Worm (Caenorhabditis elegans): ENCODE results near the gene acl-4.
A peak's percentile ranks its signal among the peaks of the same experiment; 100 is the strongest.

The acl-4 gene

DNA sequence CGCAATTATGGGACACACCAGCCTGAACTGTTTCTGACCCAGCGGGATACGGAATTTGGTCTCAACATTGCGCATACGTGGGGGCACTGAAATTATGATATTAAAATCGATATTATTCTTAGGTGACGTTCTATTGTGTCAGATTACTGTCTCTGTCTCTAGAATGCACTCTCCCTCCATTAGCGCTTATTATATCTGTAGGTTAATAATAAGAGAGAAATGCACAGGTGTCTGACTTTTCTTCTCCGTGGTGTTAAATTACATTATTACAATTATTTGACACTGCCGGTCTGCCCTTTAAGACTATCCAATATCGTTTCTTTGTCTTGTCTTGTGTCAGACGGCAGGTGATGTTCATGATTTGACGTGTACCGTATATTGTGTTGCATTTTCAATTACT is 27.6 kb downstream of the acl-4 start:
- no peak for TF ChIP-seq blmp-1 (tag; optimal IDR thresholded peaks at IDR 0.05)
- TF ChIP-seq unc-39 (tag; optimal IDR thresholded peaks at IDR 0.05): peak; percentile 91
- no peak for TF ChIP-seq ztf-11 (tag; optimal IDR thresholded peaks at IDR 0.05)
- TF ChIP-seq tbx-8 (GFP tag; optimal IDR thresholded peaks at IDR 0.05): no peak
- TF ChIP-seq ceh-39 (tag; optimal IDR thresholded peaks at IDR 0.05): peak; percentile 10
- peak; percentile 71 for TF ChIP-seq nhr-2 (tag; optimal IDR thresholded peaks at IDR 0.05)

DNA sequence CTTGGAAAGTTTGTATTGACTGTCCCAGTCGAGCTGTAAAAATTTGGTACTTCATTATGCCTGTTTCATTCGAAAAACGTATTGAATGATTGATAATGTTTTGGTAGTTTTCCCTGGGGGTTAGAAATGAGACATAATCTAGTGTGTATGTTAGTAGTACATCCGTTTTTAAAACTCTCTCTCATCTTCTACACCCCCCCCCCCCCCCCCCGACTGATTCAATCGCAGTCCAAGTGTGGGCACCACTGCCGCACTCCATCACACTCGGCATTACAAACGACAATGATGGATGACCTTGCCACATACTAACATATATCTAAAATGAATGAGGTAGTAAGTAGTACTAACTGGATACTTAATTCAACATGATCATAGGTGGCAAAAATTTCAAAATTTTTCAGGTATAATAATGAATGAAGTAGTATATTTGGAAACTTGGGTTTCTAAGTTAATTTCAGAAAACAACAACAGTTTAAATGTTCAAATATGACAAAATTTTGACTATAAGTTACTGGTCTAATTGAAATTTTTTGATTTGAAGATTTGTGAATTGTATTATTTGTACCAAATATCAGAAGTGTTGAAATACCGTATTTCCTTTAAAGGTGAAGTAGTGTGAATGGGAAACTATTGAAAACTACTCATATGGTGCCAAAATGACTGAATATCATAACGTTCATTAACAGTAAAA is 28.7 kb downstream of the acl-4 start:
- TF ChIP-seq bed-3 (GFP tag; optimal IDR thresholded peaks at IDR 0.05) (no peak), lin-32 (GFP tag; optimal IDR thresholded peaks at IDR 0.05) (no peak), M03D4.4 (tag; optimal IDR thresholded peaks at IDR 0.05) (peak; percentile 25), pha-4 (tag; optimal IDR thresholded peaks at IDR 0.05) (no peak), mep-1 (tag; optimal IDR thresholded peaks at IDR 0.05) (no peak), sptf-1 (tag; optimal IDR thresholded peaks at IDR 0.05) (peak; percentile 57), ces-1 (GFP tag; optimal IDR thresholded peaks at IDR 0.05) (peak; percentile 15), blmp-1 (tag; optimal IDR thresholded peaks at IDR 0.05) (no peak), mab-5 (tag; optimal IDR thresholded peaks at IDR 0.05) (no peak)

DNA sequence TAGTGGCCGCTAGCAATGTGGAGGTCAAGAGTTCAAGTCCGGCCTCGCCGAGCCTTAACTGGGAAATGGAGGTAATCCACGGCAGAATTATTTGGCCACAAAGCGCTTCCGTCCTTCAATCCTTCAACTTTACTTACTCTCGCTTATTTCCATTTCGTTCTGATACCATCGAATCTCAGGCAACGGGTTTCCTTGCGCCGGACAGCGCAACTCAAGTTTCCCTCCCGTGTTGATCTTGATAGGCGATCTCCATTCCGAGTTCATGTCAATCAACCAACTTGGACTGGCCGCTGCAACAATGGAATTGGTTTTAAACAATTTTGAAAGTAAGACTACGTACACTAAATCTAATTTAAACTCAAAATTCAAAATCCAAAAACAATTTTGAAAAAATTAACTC is 29.4 kb downstream of the acl-4 start:
- TF ChIP-seq sem-2 (GFP tag; optimal IDR thresholded peaks at IDR 0.05) (no peak), elt-1 (tag; optimal IDR thresholded peaks at IDR 0.05; ENCODE audit: borderline replicate concordance, insufficient read depth) (peak; percentile 41), hlh-1 (tag; optimal IDR thresholded peaks at IDR 0.05) (no peak), unc-120 (tag; optimal IDR thresholded peaks at IDR 0.05; ENCODE audit: poor library complexity, severe bottlenecking) (no peak), zip-8 (tag; optimal IDR thresholded peaks at IDR 0.05) (no peak), unc-39 (tag; optimal IDR thresholded peaks at IDR 0.05) (no peak)

DNA sequence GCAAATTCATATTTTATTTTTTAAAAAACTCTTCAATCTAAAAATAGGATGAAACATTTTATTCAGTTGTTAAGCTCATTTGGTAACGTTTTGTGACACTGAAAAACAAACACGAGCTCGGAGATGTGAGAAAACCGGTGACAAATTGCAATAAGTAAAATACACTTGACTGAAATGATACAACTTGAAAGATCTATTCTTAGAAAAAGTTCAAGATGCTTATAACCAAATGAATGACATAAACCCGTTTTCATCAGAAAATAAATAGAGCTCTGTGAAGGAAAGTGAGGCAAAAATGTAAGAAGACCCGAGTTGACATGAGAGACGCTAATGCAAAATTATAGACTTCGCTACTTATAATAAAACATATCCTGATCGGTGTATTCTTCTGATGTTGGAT is 30.9 kb downstream of the acl-4 start, which contains the start of gene smex-2:
smex-2 (minus strand) TSS at position 101 of the 400 bp plus-strand sequence.
- no peak for TF ChIP-seq ham-2 (GFP tag; optimal IDR thresholded peaks at IDR 0.05)

DNA sequence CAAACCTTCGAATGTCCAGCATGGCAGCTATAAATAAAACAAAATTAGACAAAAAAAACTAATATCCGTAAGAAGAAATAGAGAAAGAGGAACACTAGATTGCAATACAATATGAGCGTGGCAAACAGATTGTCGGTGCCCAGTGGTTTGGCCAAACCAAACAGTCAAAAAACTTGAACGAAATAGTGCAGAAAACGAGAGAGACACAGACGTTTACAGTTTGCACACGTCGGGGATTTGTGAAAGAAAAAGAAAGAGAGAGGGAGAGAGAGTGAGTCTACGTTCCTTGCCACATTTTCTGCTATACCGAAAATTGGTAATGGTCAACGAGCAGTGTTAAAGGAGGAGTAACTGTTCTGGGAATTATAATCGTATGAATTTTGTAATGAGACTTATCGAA is 35.1 kb downstream of the acl-4 start, which contains the start of gene ergi-1:
ergi-1 (minus strand) TSS at position 101 of the 400 bp plus-strand sequence.
- TF ChIP-seq unc-120 (tag; optimal IDR thresholded peaks at IDR 0.05; ENCODE audit: poor library complexity, severe bottlenecking) (no peak), pha-4 (tag; optimal IDR thresholded peaks at IDR 0.05) (peak; percentile 2), ces-1 (GFP tag; optimal IDR thresholded peaks at IDR 0.05) (no peak), drap-1 (GFP tag; optimal IDR thresholded peaks at IDR 0.05) (no peak), unc-62 (GFP tag; optimal IDR thresholded peaks at IDR 0.05) (no peak), sptf-1 (tag; optimal IDR thresholded peaks at IDR 0.05) (no peak), elt-1 (tag; optimal IDR thresholded peaks at IDR 0.05; ENCODE audit: borderline replicate concordance, insufficient read depth) (no peak), nhr-28 (tag; optimal IDR thresholded peaks at IDR 0.05) (no peak)

DNA sequence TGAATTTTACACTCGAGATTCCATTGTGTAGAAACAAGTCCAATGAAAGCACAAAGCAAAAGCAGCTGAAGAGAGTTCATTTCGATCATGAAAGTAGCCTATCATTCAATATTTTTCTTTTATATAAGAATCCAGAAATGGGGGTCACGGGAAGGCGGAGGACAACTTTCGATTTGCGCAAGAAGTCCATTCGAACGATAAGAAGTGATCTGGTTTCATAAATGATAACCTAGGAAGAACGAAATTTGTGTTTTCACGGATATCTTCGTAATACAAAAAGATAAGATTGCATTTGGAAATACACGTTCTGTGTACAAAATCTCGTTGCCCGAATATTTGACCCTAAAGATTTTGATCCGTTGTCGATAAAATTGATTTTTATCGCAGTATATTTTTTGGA is 38.8 kb downstream of the acl-4 start, which contains the start of gene Y102A11A.5:
Y102A11A.5 (minus strand) TSS at position 175 of the 400 bp plus-strand sequence.
- TF ChIP-seq elt-3 (tag; optimal IDR thresholded peaks at IDR 0.05) (peak; percentile 73), unc-62 (GFP tag; optimal IDR thresholded peaks at IDR 0.05) (no peak), lsy-2 (tag; optimal IDR thresholded peaks at IDR 0.05) (no peak), zip-8 (tag; optimal IDR thresholded peaks at IDR 0.05) (no peak), nhr-237 (tag; optimal IDR thresholded peaks at IDR 0.05) (no peak)

DNA sequence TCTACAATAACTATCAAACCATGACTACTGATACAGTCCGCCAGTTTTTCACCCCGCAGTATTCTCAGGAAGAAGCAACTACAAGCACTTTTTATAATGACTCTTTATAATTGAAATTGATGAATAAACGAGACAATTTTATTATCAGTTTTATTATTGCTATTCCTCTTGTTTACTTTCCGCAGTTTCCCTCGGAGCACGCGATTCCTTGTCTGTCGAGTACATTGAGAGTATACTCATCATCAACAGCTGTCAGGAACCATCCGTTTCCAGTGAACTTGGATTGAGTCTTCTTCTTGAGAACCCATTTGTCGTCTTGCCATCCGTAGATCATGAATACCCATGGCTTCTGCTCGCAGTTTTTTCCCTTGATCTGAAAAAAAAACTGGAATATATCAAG is 39.4 kb downstream of the acl-4 start:
- TF ChIP-seq ham-2 (GFP tag; optimal IDR thresholded peaks at IDR 0.05) (no peak), pha-4 (tag; optimal IDR thresholded peaks at IDR 0.05) (no peak), mep-1 (tag; optimal IDR thresholded peaks at IDR 0.05) (no peak), cnd-1 (tag; optimal IDR thresholded peaks at IDR 0.05) (no peak), ces-1 (GFP tag; optimal IDR thresholded peaks at IDR 0.05) (no peak), sptf-1 (tag; optimal IDR thresholded peaks at IDR 0.05) (no peak), tbx-8 (GFP tag; optimal IDR thresholded peaks at IDR 0.05) (no peak), flh-1 (GFP tag; optimal IDR thresholded peaks at IDR 0.05) (no peak), nhr-12 (tag; optimal IDR thresholded peaks at IDR 0.05) (no peak), lsy-2 (tag; optimal IDR thresholded peaks at IDR 0.05) (no peak), ceh-43 (GFP tag; optimal IDR thresholded peaks at IDR 0.05) (no peak), M03D4.4 (tag; optimal IDR thresholded peaks at IDR 0.05) (no peak), mls-2 (tag; optimal IDR thresholded peaks at IDR 0.05) (no peak), lin-32 (GFP tag; optimal IDR thresholded peaks at IDR 0.05) (no peak), blmp-1 (tag; optimal IDR thresholded peaks at IDR 0.05) (no peak), unc-62 (GFP tag; optimal IDR thresholded peaks at IDR 0.05) (no peak), elt-3 (tag; optimal IDR thresholded peaks at IDR 0.05) (no peak), ceh-39 (tag; optimal IDR thresholded peaks at IDR 0.05) (no peak), drap-1 (GFP tag; optimal IDR thresholded peaks at IDR 0.05) (no peak), sem-2 (GFP tag; optimal IDR thresholded peaks at IDR 0.05) (no peak)
